Worm (Caenorhabditis elegans) whole organism, L1 larva: ENCODE measurements around the gene R05G6.1.

ENCODE experiments used
- C04F5.9 ChIP-seq: sonication (generic microtip); optimal IDR thresholded peaks from 2 replicates; lab custom pipeline; 2016; ENCODE audit warnings: missing genetic modification characterization, missing compliant biosample characterization
- C16A3.4 ChIP-seq: fragments of 150-350 bp; optimal IDR thresholded peaks from 2 replicates; lab custom pipeline; 2014; ENCODE audit warnings: missing biosample characterization, missing genetic modification characterization
- Y116A8C.19 ChIP-seq: sonication (generic microtip); optimal IDR thresholded peaks from 2 replicates; lab custom pipeline; 2016; ENCODE audit warnings: missing compliant biosample characterization, missing genetic modification characterization, borderline replicate concordance
- aha-1 ChIP-seq: fragments of 150-350 bp; optimal IDR thresholded peaks from 2 replicates; lab custom pipeline; 2014; ENCODE audit warnings: missing biosample characterization, missing genetic modification characterization
- alr-1 ChIP-seq: fragments of 200-800 bp; sonication (Bioruptor generic); optimal IDR thresholded peaks from 2 replicates; lab custom pipeline; 2018; ENCODE audit warnings: borderline replicate concordance, mild to moderate bottlenecking, missing genetic modification characterization, missing compliant biosample characterization
- aly-2 ChIP-seq: fragments of 150-350 bp; optimal IDR thresholded peaks from 2 replicates; lab custom pipeline; 2014; ENCODE audit warnings: missing biosample characterization, missing genetic modification characterization
- ama-1 ChIP-seq: fragments of 150-350 bp; optimal IDR thresholded peaks from 2 replicates; lab custom pipeline; 2014
- blmp-1 ChIP-seq: fragments of 150-350 bp; optimal IDR thresholded peaks from 2 replicates; lab custom pipeline; 2014; ENCODE audit warnings: missing biosample characterization, missing genetic modification characterization
- ceh-63 ChIP-seq: fragments of 200-800 bp; sonication (Bioruptor generic); optimal IDR thresholded peaks from 2 replicates; lab custom pipeline; 2018; ENCODE audit warnings: mild to moderate bottlenecking, missing genetic modification characterization, missing compliant biosample characterization
- ceh-82 ChIP-seq, 3 experiments: fragments of 150-350 bp in 1 of 3; sonication (generic microtip) in 2 of 3; optimal IDR thresholded peaks; 2 replicates each; lab custom pipeline; 2014 to 2017; ENCODE audit warnings: missing biosample characterization in 3 of 3, missing genetic modification characterization in 3 of 3
- ceh-88 ChIP-seq: fragments of 200-800 bp; sonication (Bioruptor generic); IDR thresholded peaks from 2 replicates; pipeline ENCODE4 v1.3.6; 2022; ENCODE audit warnings: missing genetic modification characterization, missing compliant biosample characterization
- ceh-90 ChIP-seq: sonication (generic microtip); optimal IDR thresholded peaks from 2 replicates; lab custom pipeline; 2016; ENCODE audit warnings: missing genetic modification characterization, missing compliant biosample characterization
- dsc-1 ChIP-seq: sonication (generic microtip); optimal IDR thresholded peaks from 2 replicates; lab custom pipeline; 2016; ENCODE audit warnings: mild to moderate bottlenecking, missing genetic modification characterization, missing compliant biosample characterization
- egl-13 ChIP-seq: sonication (generic microtip); optimal IDR thresholded peaks from 2 replicates; lab custom pipeline; 2016; ENCODE audit warnings: missing genotype, missing genetic modification reagents, missing genetic modification characterization, missing compliant biosample characterization
- egl-27 ChIP-seq, 2 experiments: fragments of 150-350 bp in 1 of 2; sonication (generic microtip); optimal IDR thresholded peaks; 3 replicates each; lab custom pipeline; 2017 to 2018; ENCODE audit warnings: missing biosample characterization in 2 of 2, missing genetic modification characterization in 2 of 2, missing genetic modification reagents in 2 of 2
- elt-3 ChIP-seq, 6 experiments: fragments of 150-350 bp in 1 of 6; sonication (generic microtip); optimal IDR thresholded peaks; 2 replicates each; lab custom pipeline; 2017 to 2018; ENCODE audit warnings: missing biosample characterization in 6 of 6, missing genetic modification characterization in 6 of 6, inconsistent platforms in 1 of 6
- ets-5 ChIP-seq: fragments of 200-800 bp; sonication (Bioruptor generic); IDR thresholded peaks from 2 replicates; pipeline ENCODE4 v1.3.6; 2022; ENCODE audit warnings: missing genetic modification characterization, missing compliant biosample characterization
- fkh-4 ChIP-seq: sonication (generic microtip); optimal IDR thresholded peaks from 2 replicates; lab custom pipeline; 2016; ENCODE audit warnings: missing compliant biosample characterization, missing genetic modification characterization, borderline replicate concordance
- fkh-8 ChIP-seq: sonication (generic microtip); optimal IDR thresholded peaks from 2 replicates; lab custom pipeline; 2016; ENCODE audit warnings: mild to moderate bottlenecking, missing genetic modification characterization, missing compliant biosample characterization
- fos-1 ChIP-seq: fragments of 150-350 bp; optimal IDR thresholded peaks from 2 replicates; lab custom pipeline; 2014; ENCODE audit warnings: missing biosample characterization, missing genetic modification characterization
- hlh-17 ChIP-seq: fragments of 200-800 bp; sonication (Bioruptor generic); optimal IDR thresholded peaks from 2 replicates; lab custom pipeline; 2018; ENCODE audit warnings: missing genetic modification characterization, mild to moderate bottlenecking, missing compliant biosample characterization, moderate library complexity, borderline replicate concordance
- hpl-2 ChIP-seq: fragments of 150-350 bp; optimal IDR thresholded peaks from 2 replicates; lab custom pipeline; 2014; ENCODE audit warnings: missing biosample characterization, missing genetic modification reagents, missing genetic modification characterization
- irx-1 ChIP-seq: sonication (generic microtip); optimal IDR thresholded peaks from 2 replicates; lab custom pipeline; 2016; ENCODE audit warnings: missing genetic modification characterization, missing compliant biosample characterization
- isw-1 ChIP-seq: fragments of 200-800 bp; sonication (Bioruptor generic); IDR thresholded peaks from 2 replicates; pipeline ENCODE4 v1.3.6; 2022; ENCODE audit warnings: missing genetic modification characterization, missing compliant biosample characterization
- jun-1 ChIP-seq: fragments of 150-350 bp; optimal IDR thresholded peaks from 2 replicates; lab custom pipeline; 2014; ENCODE audit warnings: missing biosample characterization, missing genetic modification reagents, missing genetic modification characterization
- lin-15B ChIP-seq: fragments of 150-350 bp; sonication (generic microtip); optimal IDR thresholded peaks from 3 replicates; lab custom pipeline; 2014; ENCODE audit warnings: missing biosample characterization, missing genetic modification characterization
- lin-39 ChIP-seq: fragments of 150-350 bp; optimal IDR thresholded peaks from 2 replicates; lab custom pipeline; 2014; ENCODE audit warnings: missing biosample characterization, missing genetic modification reagents, missing genetic modification characterization
- lir-3 ChIP-seq: sonication (generic microtip); optimal IDR thresholded peaks from 2 replicates; lab custom pipeline; 2016; ENCODE audit warnings: mild to moderate bottlenecking, missing genetic modification characterization, moderate library complexity, missing compliant biosample characterization; ENCODE audit not compliant: poor library complexity
- lsy-2 ChIP-seq, 2 experiments: fragments of 150-350 bp; optimal IDR thresholded peaks; 2 replicates each; lab custom pipeline; 2014; ENCODE audit warnings: missing biosample characterization in 2 of 2, missing genetic modification characterization in 2 of 2
- mab-9 ChIP-seq: fragments of 200-800 bp; sonication (Bioruptor generic); IDR thresholded peaks from 2 replicates; pipeline ENCODE4 v1.3.6; 2022; ENCODE audit warnings: missing genetic modification reagents, missing genetic modification characterization, missing compliant biosample characterization
- mdl-1 ChIP-seq, 2 experiments: fragments of 150-350 bp; optimal IDR thresholded peaks; 2 replicates each; lab custom pipeline; 2014 to 2017; ENCODE audit warnings: missing biosample characterization in 2 of 2, missing genetic modification characterization in 2 of 2, inconsistent platforms in 1 of 2
- mef-2 ChIP-seq: fragments of 150-350 bp; optimal IDR thresholded peaks from 2 replicates; lab custom pipeline; 2014; ENCODE audit warnings: missing biosample characterization, missing genetic modification characterization
- mep-1 ChIP-seq: fragments of 150-350 bp; optimal IDR thresholded peaks from 2 replicates; lab custom pipeline; 2014; ENCODE audit warnings: missing biosample characterization, missing genetic modification characterization
- nhr-12 ChIP-seq: sonication (generic microtip); optimal IDR thresholded peaks from 2 replicates; lab custom pipeline; 2017; ENCODE audit warnings: missing biosample characterization, missing genetic modification characterization
- nhr-20 ChIP-seq: sonication (generic microtip); optimal IDR thresholded peaks from 2 replicates; lab custom pipeline; 2016; ENCODE audit warnings: mild to moderate bottlenecking, missing genetic modification characterization, missing compliant biosample characterization
- nhr-77 ChIP-seq: fragments of 150-350 bp; optimal IDR thresholded peaks from 2 replicates; lab custom pipeline; 2014; ENCODE audit warnings: missing biosample characterization, missing genetic modification characterization
- nhr-84 ChIP-seq: sonication (generic microtip); optimal IDR thresholded peaks from 2 replicates; lab custom pipeline; 2017; ENCODE audit warnings: missing biosample characterization, missing genetic modification characterization
- pag-3 ChIP-seq: sonication (generic microtip); optimal IDR thresholded peaks from 2 replicates; lab custom pipeline; 2017; ENCODE audit warnings: missing genetic modification characterization, mild to moderate bottlenecking, missing compliant biosample characterization, antibody characterized with exemption, borderline replicate concordance; ENCODE audit not compliant: insufficient read depth
- pax-3 ChIP-seq: fragments of 200-800 bp; sonication (Bioruptor generic); optimal IDR thresholded peaks from 2 replicates; lab custom pipeline; 2018; ENCODE audit warnings: mild to moderate bottlenecking, missing genetic modification characterization, moderate library complexity, missing compliant biosample characterization
- pqm-1 ChIP-seq: sonication (generic microtip); optimal IDR thresholded peaks from 3 replicates; lab custom pipeline; 2017; ENCODE audit warnings: missing biosample characterization, missing genetic modification characterization
- snpc-4 ChIP-seq: fragments of 150-350 bp; optimal IDR thresholded peaks from 2 replicates; lab custom pipeline; 2014; ENCODE audit warnings: missing biosample characterization, missing genetic modification characterization
- snu-23 ChIP-seq: sonication (generic microtip); optimal IDR thresholded peaks from 2 replicates; lab custom pipeline; 2016; ENCODE audit warnings: missing genetic modification characterization, missing compliant biosample characterization
- sox-4 ChIP-seq: sonication (generic microtip); optimal IDR thresholded peaks from 2 replicates; lab custom pipeline; 2016; ENCODE audit warnings: missing genetic modification characterization, missing compliant biosample characterization
- sptf-1 ChIP-seq: fragments of 150-350 bp; optimal IDR thresholded peaks from 2 replicates; lab custom pipeline; 2014; ENCODE audit warnings: missing biosample characterization, missing genetic modification characterization
- sup-37 ChIP-seq: fragments of 200-800 bp; sonication (Bioruptor generic); optimal IDR thresholded peaks from 2 replicates; lab custom pipeline; 2018; ENCODE audit warnings: mild to moderate bottlenecking, missing genetic modification characterization, missing compliant biosample characterization
- swsn-7 ChIP-seq: sonication (generic microtip); optimal IDR thresholded peaks from 2 replicates; lab custom pipeline; 2016; ENCODE audit warnings: missing genetic modification characterization, missing compliant biosample characterization
- tlp-1 ChIP-seq: fragments of 150-350 bp; optimal IDR thresholded peaks from 2 replicates; lab custom pipeline; 2014; ENCODE audit warnings: missing biosample characterization, missing genetic modification characterization
- unc-86 ChIP-seq: sonication (generic microtip); optimal IDR thresholded peaks from 2 replicates; lab custom pipeline; 2016; ENCODE audit warnings: missing genetic modification characterization, missing compliant biosample characterization
- unc-98 ChIP-seq: fragments of 200-800 bp; sonication (Bioruptor generic); IDR thresholded peaks from 2 replicates; pipeline ENCODE4 v1.3.6; 2022; ENCODE audit warnings: missing genetic modification characterization, missing compliant biosample characterization
- xbp-1 ChIP-seq: sonication (generic microtip); optimal IDR thresholded peaks from 2 replicates; lab custom pipeline; 2016; ENCODE audit warnings: missing genetic modification characterization, missing compliant biosample characterization
- zag-1 ChIP-seq: fragments of 150-350 bp; optimal IDR thresholded peaks from 2 replicates; lab custom pipeline; 2014; ENCODE audit warnings: missing biosample characterization, missing genetic modification characterization
- zip-4 ChIP-seq: fragments of 200-800 bp; sonication (Bioruptor generic); optimal IDR thresholded peaks from 2 replicates; lab custom pipeline; 2018; ENCODE audit warnings: mild to moderate bottlenecking, missing genetic modification characterization, moderate library complexity, missing compliant biosample characterization

The R05G6.1 gene

DNA sequence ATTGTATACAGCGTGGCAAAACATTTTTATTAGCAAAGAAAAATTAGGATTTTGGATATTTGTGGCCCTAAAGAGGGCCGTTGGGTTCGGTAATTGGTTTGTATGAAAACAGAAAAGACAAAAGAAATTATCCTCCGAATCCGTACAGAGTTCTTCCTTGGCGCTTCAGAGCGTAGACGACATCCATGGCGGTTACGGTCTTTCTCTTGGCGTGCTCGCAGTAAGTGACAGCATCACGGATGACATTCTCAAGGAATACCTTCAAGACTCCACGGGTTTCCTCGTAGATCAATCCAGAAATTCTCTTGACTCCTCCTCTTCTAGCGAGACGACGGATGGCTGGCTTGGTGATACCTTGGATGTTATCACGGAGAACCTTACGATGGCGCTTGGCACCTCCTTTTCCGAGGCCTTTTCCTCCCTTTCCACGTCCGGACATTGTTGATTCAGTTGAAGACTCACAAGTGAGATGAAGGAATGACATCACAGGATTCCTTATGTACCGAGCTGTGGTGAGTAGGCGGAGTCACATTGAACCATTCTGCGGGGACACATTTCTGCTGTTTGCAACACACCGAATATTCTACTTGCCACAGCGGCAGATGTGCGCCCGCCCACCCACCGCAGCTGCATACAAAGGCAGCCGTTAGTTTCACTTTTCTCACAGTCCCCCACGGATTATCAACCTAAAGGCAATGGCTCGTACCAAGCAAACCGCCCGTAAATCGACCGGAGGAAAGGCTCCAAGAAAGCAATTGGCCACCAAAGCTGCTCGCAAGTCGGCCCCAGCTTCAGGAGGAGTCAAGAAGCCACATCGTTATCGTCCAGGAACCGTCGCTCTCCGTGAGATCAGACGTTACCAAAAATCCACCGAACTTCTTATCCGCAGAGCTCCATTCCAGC, 44.7 kb upstream of the R05G6.1 start, which contains the start of the genes his-60 and his-59 (continued):
- no peak for TF ChIP-seq jun-1 (tag; lab: Kevin White, UChicago)
- TF ChIP-seq sup-37 (GFP tag; lab: Kevin White, UChicago), result no peak
- peak; percentile 58 for TF ChIP-seq unc-86 (tag; lab: Kevin White, UChicago)
- TF ChIP-seq pqm-1 (tag; lab: Kevin White, UChicago), result no peak
- TF ChIP-seq egl-13 (tag; lab: Kevin White, UChicago), result no peak
- peak; percentile 58 for TF ChIP-seq mep-1 (tag; lab: Kevin White, UChicago)
- TF ChIP-seq snpc-4 (tag; lab: Kevin White, UChicago), result no peak
- no peak for TF ChIP-seq dsc-1 (tag; lab: Kevin White, UChicago)
- TF ChIP-seq sptf-1, result no peak
- TF ChIP-seq pag-3 (tag; lab: Kevin White, UChicago), result no peak
- TF ChIP-seq hpl-2, result no peak
- no peak for TF ChIP-seq lsy-2 (tag; optimal IDR thresholded peaks at IDR 0.05; lab: Kevin White, UChicago)
- no peak for TF ChIP-seq Y116A8C.19 (tag; lab: Kevin White, UChicago)
- peak; percentile 36 for TF ChIP-seq lin-39
- no peak for TF ChIP-seq fkh-4
- no peak for TF ChIP-seq mef-2 (tag; lab: Kevin White, UChicago)
- peak; percentile 36 for TF ChIP-seq C16A3.4
- TF ChIP-seq C04F5.9, result no peak
- TF ChIP-seq lir-3 (tag; lab: Kevin White, UChicago), result no peak
- no peak for TF ChIP-seq ets-5 (GFP tag; lab: Robert Waterston, UW)
- TF ChIP-seq fos-1, result no peak
- TF ChIP-seq ceh-90 (tag; lab: Kevin White, UChicago), result no peak
- peak; percentile 55 for TF ChIP-seq snu-23 (GFP tag; lab: Kevin White, UChicago)
- TF ChIP-seq nhr-77 (tag; lab: Kevin White, UChicago), result no peak
- no peak for TF ChIP-seq mdl-1 (tag; optimal IDR thresholded peaks at IDR 0.05; lab: Kevin White, UChicago)
- TF ChIP-seq elt-3 (tag; optimal IDR thresholded peaks at IDR 0.05; lab: Kevin White, UChicago), result no peak
- TF ChIP-seq ama-1 (lab: Kevin White, UChicago), result no peak
- TF ChIP-seq ceh-63, result no peak
- 0 out of 2 replicates have a peak, but pooled peaks have one; percentile 14 for TF ChIP-seq ceh-88
- no peak for TF ChIP-seq aha-1 (tag; lab: Kevin White, UChicago)
- no peak for TF ChIP-seq nhr-12 (tag; lab: Kevin White, UChicago)
- no peak for TF ChIP-seq blmp-1 (tag; lab: Kevin White, UChicago)
- TF ChIP-seq isw-1 (GFP tag; lab: Robert Waterston, UW), result peak; percentile 7; the same call in 1 of the 2 replicates
- TF ChIP-seq aly-2 (tag; lab: Kevin White, UChicago), result no peak
- TF ChIP-seq hlh-17 (GFP tag; lab: Kevin White, UChicago), result no peak
- no peak for TF ChIP-seq nhr-84 (tag; lab: Kevin White, UChicago)
- peak; percentile 43 for TF ChIP-seq nhr-20 (tag; lab: Kevin White, UChicago)
- TF ChIP-seq zip-4 (GFP tag; lab: Kevin White, UChicago), result no peak
- TF ChIP-seq ceh-82 (tag; optimal IDR thresholded peaks at IDR 0.05; lab: Kevin White, UChicago), result no peak
- TF ChIP-seq fkh-8 (tag; lab: Kevin White, UChicago), result no peak
- TF ChIP-seq swsn-7 (tag; lab: Kevin White, UChicago), result peak; percentile 68
- TF ChIP-seq lin-15B (tag; lab: Kevin White, UChicago), result no peak
- TF ChIP-seq unc-98 (GFP tag; lab: Robert Waterston, UW), result no peak
- TF ChIP-seq xbp-1 (tag; lab: Kevin White, UChicago), result peak; percentile 19
- no peak for TF ChIP-seq mab-9
- TF ChIP-seq zag-1 (tag; lab: Kevin White, UChicago), result no peak
- TF ChIP-seq sox-4, result no peak
- no peak for TF ChIP-seq irx-1 (tag; lab: Kevin White, UChicago)
- TF ChIP-seq egl-27 (tag; optimal IDR thresholded peaks at IDR 0.05; lab: Kevin White, UChicago), result no peak
- no peak for TF ChIP-seq tlp-1 (tag; lab: Kevin White, UChicago)
- no peak for TF ChIP-seq alr-1 (tag; lab: Kevin White, UChicago)
- no peak for TF ChIP-seq pax-3 (tag; lab: Kevin White, UChicago)
